Fruit fly (Drosophila melanogaster): ENCODE results near the gene CG14443.
A peak's percentile ranks its signal among the peaks of the same experiment; 100 is the strongest.

DNA sequence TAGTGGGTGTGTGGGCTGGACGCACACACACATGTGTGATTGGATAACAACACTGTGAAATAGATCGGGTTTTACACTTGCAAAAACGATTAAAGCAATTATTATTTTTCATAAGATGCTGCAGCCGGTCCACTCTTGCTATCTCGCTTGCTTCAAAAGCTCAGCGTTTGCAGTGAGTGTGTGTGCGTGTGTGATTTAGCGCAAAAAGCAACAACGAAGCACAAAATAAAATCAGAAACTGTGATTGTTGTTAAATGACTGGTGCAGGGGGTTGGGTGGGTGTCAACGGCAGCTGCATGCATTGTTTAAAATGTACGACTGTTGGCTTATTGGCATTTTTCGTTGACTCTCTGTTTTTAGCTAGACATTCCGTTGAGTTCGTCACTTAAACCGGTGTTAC lies 28.1 kb downstream of the CG14443 start:
- TF ChIP-seq wdn (GFP tag; IDR thresholded peaks at IDR 0.05) (no peak), Pdp1 (GFP tag; optimal IDR thresholded peaks at IDR 0.05) (peak in 1 of 2 experiments; percentile 51), E2f2 (GFP tag; IDR thresholded peaks at IDR 0.05) (no peak), CG4404 (GFP tag; IDR thresholded peaks at IDR 0.05) (no peak)

Data from whole organism, embryonic.